Fruit fly (Drosophila melanogaster) whole organism, embryonic: ENCODE measurements around the gene CG32344.

ENCODE experiments used
- Asciz ChIP-seq: fragments of 200-800 bp; sonication (Bioruptor generic); optimal IDR thresholded peaks from 2 replicates; lab custom pipeline; 2017; ENCODE audit warnings: missing biosample characterization, mild to moderate bottlenecking, missing genetic modification characterization, missing genetic modification reagents
- Atf6 ChIP-seq: fragments of 200-800 bp; sonication (Bioruptor generic); IDR thresholded peaks from 2 replicates; pipeline ENCODE4 v1.3.6; 2022; ENCODE audit warnings: missing biosample characterization, missing genetic modification characterization
- Bdp1 ChIP-seq: fragments of 200-800 bp; sonication (Bioruptor generic); optimal IDR thresholded peaks from 3 replicates; lab custom pipeline; 2016; ENCODE audit warnings: missing biosample characterization, missing genetic modification characterization
- Bgb ChIP-seq: fragments of 200-800 bp; sonication (Bioruptor generic); IDR thresholded peaks from 2 replicates; pipeline ENCODE4 v1.3.6; 2022; ENCODE audit warnings: missing biosample characterization, missing genetic modification characterization; ENCODE audit not compliant: partially characterized antibody
- CG1024 ChIP-seq: fragments of 200-800 bp; sonication (Bioruptor generic); IDR thresholded peaks from 2 replicates; pipeline ENCODE4 v1.3.6; 2022; ENCODE audit warnings: missing biosample characterization, missing genetic modification characterization
- CG10267 ChIP-seq: fragments of 200-800 bp; sonication (Bioruptor generic); optimal IDR thresholded peaks from 2 replicates; lab custom pipeline; 2018; ENCODE audit warnings: missing biosample characterization, mild to moderate bottlenecking, missing genetic modification characterization, moderate library complexity
- CG10979 ChIP-seq: fragments of 200-800 bp; sonication (Bioruptor generic); optimal IDR thresholded peaks from 2 replicates; lab custom pipeline; 2018; ENCODE audit warnings: missing biosample characterization, mild to moderate bottlenecking, missing genetic modification characterization, moderate library complexity
- CG12299 ChIP-seq: fragments of 200-800 bp; sonication (Bioruptor generic); optimal IDR thresholded peaks from 2 replicates; lab custom pipeline; 2018; ENCODE audit warnings: missing biosample characterization, mild to moderate bottlenecking, missing genetic modification characterization
- CG14710 ChIP-seq: fragments of 200-800 bp; sonication (Bioruptor generic); optimal IDR thresholded peaks from 3 replicates; lab custom pipeline; 2019; ENCODE audit warnings: missing biosample characterization, mild to moderate bottlenecking, missing genetic modification characterization, moderate library complexity
- CG15073 ChIP-seq: fragments of 200-800 bp; sonication (Bioruptor generic); optimal IDR thresholded peaks from 2 replicates; lab custom pipeline; 2016; ENCODE audit warnings: missing biosample characterization, missing genetic modification characterization
- CG16863 ChIP-seq: fragments of 200-800 bp; sonication (Bioruptor generic); optimal IDR thresholded peaks from 3 replicates; lab custom pipeline; 2016; ENCODE audit warnings: missing biosample characterization, missing genetic modification characterization
- CG17328 ChIP-seq: fragments of 200-800 bp; sonication (Bioruptor generic); IDR thresholded peaks from 2 replicates; pipeline ENCODE4 v1.3.6; 2022; ENCODE audit warnings: missing biosample characterization, missing genetic modification characterization
- CG2116 ChIP-seq: fragments of 200-800 bp; sonication (Bioruptor generic); optimal IDR thresholded peaks from 3 replicates; lab custom pipeline; 2018; ENCODE audit warnings: missing biosample characterization, mild to moderate bottlenecking, missing genetic modification characterization
- CG30020 ChIP-seq: fragments of 200-800 bp; optimal IDR thresholded peaks from 2 replicates; lab custom pipeline; 2019; ENCODE audit warnings: missing biosample characterization, mild to moderate bottlenecking, missing genetic modification characterization, moderate library complexity
- CG32532 ChIP-seq: fragments of 200-800 bp; sonication (Bioruptor generic); IDR thresholded peaks from 2 replicates; pipeline ENCODE4 v1.3.6; 2022; ENCODE audit warnings: missing biosample characterization, missing genetic modification characterization
- CG4617 ChIP-seq: fragments of 200-800 bp; sonication (Bioruptor generic); optimal IDR thresholded peaks from 3 replicates; lab custom pipeline; 2016; ENCODE audit warnings: missing biosample characterization, missing genetic modification characterization, borderline replicate concordance
- CG7786 ChIP-seq: fragments of 200-800 bp; sonication (Bioruptor generic); optimal IDR thresholded peaks from 2 replicates; lab custom pipeline; 2016; ENCODE audit warnings: missing biosample characterization, missing genetic modification characterization
- CHES-1-like ChIP-seq: fragments of 200-800 bp; sonication (Bioruptor generic); optimal IDR thresholded peaks from 2 replicates; lab custom pipeline; 2016; ENCODE audit warnings: missing biosample characterization, missing genetic modification characterization
- Chrac-16 ChIP-seq: fragments of 200-800 bp; sonication (Bioruptor generic); optimal IDR thresholded peaks from 3 replicates; lab custom pipeline; 2016; ENCODE audit warnings: missing biosample characterization, missing genetic modification characterization
- Dad ChIP-seq: fragments of 200-800 bp; sonication (Bioruptor generic); optimal IDR thresholded peaks from 3 replicates; lab custom pipeline; 2016; ENCODE audit warnings: missing biosample characterization, missing genetic modification characterization
- Doc3 ChIP-seq: fragments of 200-800 bp; sonication (Bioruptor generic); IDR thresholded peaks from 3 replicates; pipeline ENCODE4 v1.3.6; 2022; ENCODE audit warnings: missing biosample characterization, missing genetic modification characterization; ENCODE audit not compliant: partially characterized antibody
- Ets97D ChIP-seq: fragments of 200-800 bp; sonication (Bioruptor generic); optimal IDR thresholded peaks from 3 replicates; lab custom pipeline; 2016; ENCODE audit warnings: missing biosample characterization, missing genetic modification characterization
- HLH54F ChIP-seq: fragments of 200-800 bp; sonication (Bioruptor generic); optimal IDR thresholded peaks from 3 replicates; lab custom pipeline; 2016; ENCODE audit warnings: missing biosample characterization, missing genetic modification characterization
- Lhr ChIP-seq: fragments of 200-800 bp; sonication (Bioruptor generic); optimal IDR thresholded peaks from 3 replicates; lab custom pipeline; 2017; ENCODE audit warnings: mild to moderate bottlenecking, missing biosample characterization, missing genetic modification reagents, missing genetic modification characterization
- MBD-R2 ChIP-seq: fragments of 200-800 bp; sonication (Bioruptor generic); IDR thresholded peaks from 2 replicates; pipeline ENCODE4 v1.3.6; 2022; ENCODE audit warnings: missing biosample characterization, missing genetic modification characterization
- MESR4 ChIP-seq: fragments of 200-800 bp; sonication (Bioruptor generic); optimal IDR thresholded peaks from 2 replicates; lab custom pipeline; 2018; ENCODE audit warnings: missing biosample characterization, mild to moderate bottlenecking, missing genetic modification characterization, moderate library complexity
- Myb ChIP-seq: fragments of 200-800 bp; sonication (Bioruptor generic); optimal IDR thresholded peaks from 2 replicates; lab custom pipeline; 2016; ENCODE audit warnings: missing biosample characterization, missing genetic modification characterization
- Rfx ChIP-seq: fragments of 200-800 bp; sonication (Bioruptor generic); IDR thresholded peaks from 2 replicates; pipeline ENCODE4 v1.3.6; 2022; ENCODE audit warnings: missing biosample characterization, missing genetic modification characterization
- Vsx1 ChIP-seq: fragments of 200-800 bp; sonication (Bioruptor generic); optimal IDR thresholded peaks from 2 replicates; lab custom pipeline; 2017; ENCODE audit warnings: missing biosample characterization, mild to moderate bottlenecking, missing genetic modification characterization, missing genetic modification reagents
- Xbp1 ChIP-seq: fragments of 200-800 bp; sonication (Bioruptor generic); optimal IDR thresholded peaks from 3 replicates; lab custom pipeline; 2016; ENCODE audit warnings: missing biosample characterization, mild to moderate bottlenecking, missing genetic modification characterization
- bab2 ChIP-seq: fragments of 200-800 bp; sonication (Bioruptor generic); optimal IDR thresholded peaks from 2 replicates; lab custom pipeline; 2016; ENCODE audit warnings: missing biosample characterization, missing genetic modification characterization
- bigmax ChIP-seq: fragments of 200-800 bp; sonication (Bioruptor generic); optimal IDR thresholded peaks from 2 replicates; lab custom pipeline; 2018; ENCODE audit warnings: missing biosample characterization, mild to moderate bottlenecking, missing genetic modification characterization
- cas ChIP-seq: fragments of 200-800 bp; sonication (Bioruptor generic); IDR thresholded peaks from 2 replicates; pipeline ENCODE4 v1.3.6; 2022; ENCODE audit warnings: missing biosample characterization, missing genetic modification characterization
- chm ChIP-seq: fragments of 200-800 bp; sonication (Bioruptor generic); IDR thresholded peaks from 2 replicates; pipeline ENCODE4 v1.3.6; 2022; ENCODE audit warnings: missing biosample characterization, missing genetic modification characterization
- chn ChIP-seq: fragments of 200-800 bp; sonication (Bioruptor generic); optimal IDR thresholded peaks from 2 replicates; lab custom pipeline; 2016; ENCODE audit warnings: missing biosample characterization, missing genetic modification characterization
- ems ChIP-seq: fragments of 200-800 bp; sonication (Bioruptor generic); optimal IDR thresholded peaks from 3 replicates; lab custom pipeline; 2016; ENCODE audit warnings: missing biosample characterization, missing genetic modification characterization
- ftz-f1 ChIP-seq: fragments of 200-800 bp; sonication (Bioruptor generic); optimal IDR thresholded peaks from 2 replicates; lab custom pipeline; 2016; ENCODE audit warnings: missing biosample characterization, missing genetic modification characterization
- hkb ChIP-seq, 2 experiments: fragments of 200-800 bp in 1 of 2; fragments of >200 bp in 1 of 2; sonication (Bioruptor generic) in 1 of 2; IDR thresholded peaks in 1 of 2; optimal IDR thresholded peaks in 1 of 2; 2 replicates each; pipeline versions ENCODE4 v1.3.6 to Lab custom; 2017 to 2022; ENCODE audit warnings: missing biosample characterization in 1 of 2, missing genetic modification characterization in 1 of 2
- insv ChIP-seq, 2 experiments: fragments of 200-800 bp; sonication (Bioruptor generic); optimal IDR thresholded peaks; 3 replicates each; lab custom pipeline; 2016 to 2018; ENCODE audit warnings: missing biosample characterization in 2 of 2, missing genetic modification characterization in 2 of 2
- inv ChIP-seq: fragments of 200-800 bp; sonication (Bioruptor generic); IDR thresholded peaks from 2 replicates; pipeline ENCODE4 v1.3.6; 2022; ENCODE audit warnings: missing biosample characterization, missing genetic modification characterization; ENCODE audit not compliant: partially characterized antibody
- jigr1 ChIP-seq: fragments of 200-800 bp; sonication (Bioruptor generic); IDR thresholded peaks from 3 replicates; pipeline ENCODE4 v1.3.6; 2022; ENCODE audit warnings: missing biosample characterization, missing genetic modification characterization
- maf-S ChIP-seq: fragments of 200-800 bp; sonication (Bioruptor generic); optimal IDR thresholded peaks from 2 replicates; lab custom pipeline; 2016; ENCODE audit warnings: missing biosample characterization, missing genetic modification characterization
- org-1 ChIP-seq: fragments of 200-800 bp; sonication (Bioruptor generic); optimal IDR thresholded peaks from 2 replicates; lab custom pipeline; 2017; ENCODE audit warnings: missing biosample characterization, missing genetic modification characterization
- pho ChIP-seq: fragments of 200-800 bp; sonication (Bioruptor generic); optimal IDR thresholded peaks from 2 replicates; lab custom pipeline; 2016; ENCODE audit warnings: missing biosample characterization, missing genetic modification characterization
- ranshi ChIP-seq: fragments of 200-800 bp; sonication (Bioruptor generic); IDR thresholded peaks from 2 replicates; pipeline ENCODE4 v1.3.6; 2022; ENCODE audit warnings: missing biosample characterization, missing genetic modification characterization
- sna ChIP-seq: fragments of 200-800 bp; sonication (Bioruptor generic); IDR thresholded peaks from 2 replicates; pipeline ENCODE4 v1.3.6; 2022; ENCODE audit warnings: missing biosample characterization, missing genetic modification characterization; ENCODE audit not compliant: partially characterized antibody
- sob ChIP-seq: fragments of 200-800 bp; sonication (Bioruptor generic); IDR thresholded peaks from 2 replicates; pipeline ENCODE4 v1.3.6; 2022; ENCODE audit warnings: missing biosample characterization, missing genetic modification characterization
- ssp ChIP-seq: fragments of 200-800 bp; sonication (Bioruptor generic); IDR thresholded peaks from 2 replicates; pipeline ENCODE4 v1.3.6; 2022; ENCODE audit warnings: missing biosample characterization, missing genetic modification characterization
- vvl ChIP-seq: fragments of 200-800 bp; sonication (Bioruptor generic); IDR thresholded peaks from 2 replicates; pipeline ENCODE4 v1.3.6; 2022; ENCODE audit warnings: missing biosample characterization, missing genetic modification characterization
- zen ChIP-seq: fragments of 200-800 bp; sonication (Bioruptor generic); optimal IDR thresholded peaks from 3 replicates; lab custom pipeline; 2018; ENCODE audit warnings: missing biosample characterization, mild to moderate bottlenecking, missing genetic modification characterization, moderate library complexity

Gene CG32344

DNA sequence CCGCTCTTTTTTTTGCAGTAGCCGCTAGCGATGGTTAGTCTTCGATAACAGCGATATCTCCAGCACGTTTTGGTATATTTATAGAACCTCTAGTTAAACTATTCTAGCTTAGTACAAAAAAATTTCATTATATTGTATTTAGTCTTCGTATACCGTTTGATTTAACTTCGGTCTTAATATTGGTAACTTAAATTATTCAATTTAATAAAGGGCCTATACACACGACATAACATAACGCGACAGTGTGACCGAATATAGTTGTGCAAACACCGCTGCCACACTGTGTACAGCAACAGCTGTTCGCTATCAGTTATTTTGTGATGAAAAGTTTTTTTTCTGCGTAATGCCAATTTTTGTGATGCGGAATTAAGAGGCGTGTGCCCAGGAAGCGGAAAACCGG, 36.7 kb upstream of the CG32344 start, which contains the start of the genes Cdc5 and CG1233 (continued):
- TF ChIP-seq MBD-R2 (GFP tag; lab: Robert Waterston, UW) (peak; percentile 96), Bgb (peak; percentile 43; the same call in 1 of the 2 replicates), CG12299 (peak; percentile 45), bigmax (GFP tag; lab: Kevin White, UChicago) (no peak), Bdp1 (no peak), CG10979 (tag; lab: Kevin White, UChicago) (peak; percentile 69), ranshi (GFP tag; lab: Robert Waterston, UW) (0 out of 2 replicates have a peak, but pooled peaks have one; percentile 14), ems (GFP tag; lab: Kevin White, UChicago) (peak; percentile 50), CG1024 (GFP tag; lab: Robert Waterston, UW) (0 out of 2 replicates have a peak, but pooled peaks have one; percentile 33), Dad (GFP tag; lab: Kevin White, UChicago) (peak; percentile 3), Vsx1 (no peak), Doc3 (GFP tag; lab: Robert Waterston, UW) (0 out of 3 replicates have a peak, but pooled peaks have one; percentile 32), chm (no peak), bab2 (GFP tag; lab: Kevin White, UChicago) (peak; percentile 56), jigr1 (no peak), Asciz (GFP tag; lab: Kevin White, UChicago) (no peak), CG7786 (peak; percentile 4), ssp (GFP tag; lab: Robert Waterston, UW) (peak; percentile 30; the same call in 1 of the 2 replicates), ftz-f1 (GFP tag; lab: Kevin White, UChicago) (peak; percentile 40), CG2116 (GFP tag; lab: Kevin White, UChicago) (peak; percentile 76), HLH54F (GFP tag; lab: Kevin White, UChicago) (peak; percentile 46), Lhr (GFP tag; lab: Kevin White, UChicago) (no peak), sob (GFP tag; lab: Robert Waterston, UW) (peak; percentile 75), CG14710 (peak; percentile 84), Myb (GFP tag; lab: Kevin White, UChicago) (peak; percentile 29), CG30020 (tag; lab: Kevin White, UChicago) (peak; percentile 83), CHES-1-like (GFP tag; lab: Kevin White, UChicago) (peak; percentile 35), maf-S (GFP tag; lab: Kevin White, UChicago) (peak; percentile 8), CG17328 (GFP tag; lab: Robert Waterston, UW) (peak; percentile 23; the same call in 1 of the 2 replicates), Atf6 (GFP tag; lab: Robert Waterston, UW) (peak; percentile 40; the same call in 1 of the 2 replicates), CG16863 (peak; percentile 29), chn (GFP tag; lab: Kevin White, UChicago) (peak; percentile 5), CG32532 (GFP tag; lab: Robert Waterston, UW) (peak; percentile 42), CG10267 (tag; lab: Kevin White, UChicago) (peak; percentile 71), Ets97D (GFP tag; lab: Kevin White, UChicago) (peak; percentile 75), zen (peak; percentile 61), CG4617 (GFP tag; lab: Kevin White, UChicago) (peak; percentile 48), Chrac-16 (GFP tag; lab: Kevin White, UChicago) (peak; percentile 20), MESR4 (GFP tag; lab: Kevin White, UChicago) (peak; percentile 59), pho (GFP tag; lab: Kevin White, UChicago) (peak; percentile 50), Xbp1 (GFP tag; lab: Kevin White, UChicago) (peak; percentile 55), sna (peak; percentile 69), hkb (optimal IDR thresholded peaks at IDR 0.05; lab: Kevin White, UChicago) (peak; percentile 17), hkb (GFP tag; IDR thresholded peaks at IDR 0.05; lab: Robert Waterston, UW) (no peak), inv (GFP tag; lab: Robert Waterston, UW) (peak; percentile 42), cas (GFP tag; lab: Robert Waterston, UW) (no peak), insv (GFP tag; optimal IDR thresholded peaks at IDR 0.05; lab: Kevin White, UChicago) (peak in 1 of 2 experiments; percentile 10), CG15073 (no peak), vvl (GFP tag; lab: Robert Waterston, UW) (peak; percentile 69), Rfx (GFP tag; lab: Robert Waterston, UW) (peak; percentile 70), org-1 (GFP tag; lab: Kevin White, UChicago) (no peak)
